Fruit fly (Drosophila melanogaster): ENCODE data around the gene EMC1.

Gene EMC1

DNA sequence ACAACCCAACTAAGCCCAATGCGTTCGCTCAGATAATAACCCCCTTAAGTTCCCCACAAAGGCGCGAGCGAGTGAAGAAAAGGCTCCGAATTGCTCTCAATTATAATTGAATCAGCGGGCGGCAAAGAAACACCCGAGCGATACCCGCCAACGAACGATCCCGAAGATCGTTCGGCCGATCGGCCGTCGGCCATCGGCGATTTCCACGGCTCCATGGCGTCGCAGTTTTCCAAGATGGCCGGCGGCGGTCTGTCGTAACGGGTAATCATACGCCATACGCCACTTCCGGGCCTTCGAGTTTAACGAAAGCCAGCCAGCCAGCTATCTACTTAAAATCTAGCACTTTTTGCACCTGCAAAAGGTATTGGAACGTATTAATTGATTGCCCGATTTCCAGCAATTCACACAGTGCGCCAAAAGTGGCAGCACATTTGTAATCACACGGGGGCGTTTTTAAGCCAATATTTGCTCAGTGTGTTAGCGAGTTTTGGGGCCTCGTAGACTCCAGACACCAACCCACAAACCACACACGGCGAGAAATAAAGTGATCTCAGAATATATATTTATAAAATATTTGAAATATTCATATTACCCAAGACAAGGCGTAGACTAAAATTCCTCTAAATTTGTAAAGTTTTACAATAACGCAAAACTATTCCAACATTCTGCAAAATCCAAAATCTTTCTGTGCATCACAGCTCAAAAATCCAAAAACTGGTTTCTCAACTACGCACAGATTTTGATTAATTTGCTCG is 14.7 kb downstream of the EMC1 start (continued):
- no peak for TF ChIP-seq pnt (GFP tag; optimal IDR thresholded peaks at IDR 0.05)
- TF ChIP-seq HLHmδ (GFP tag; optimal IDR thresholded peaks at IDR 0.05) = no peak
- no peak for TF ChIP-seq crp (GFP tag; optimal IDR thresholded peaks at IDR 0.05)
- TF ChIP-seq CG3838 (GFP tag; optimal IDR thresholded peaks at IDR 0.05) = no peak
- no peak for TF ChIP-seq CG1233 (GFP tag; optimal IDR thresholded peaks at IDR 0.05)
- TF ChIP-seq Meics (GFP tag; optimal IDR thresholded peaks at IDR 0.05) = peak; percentile 70
- TF ChIP-seq CG10431 (GFP tag; optimal IDR thresholded peaks at IDR 0.05) = no peak
- TF ChIP-seq shn (GFP tag; optimal IDR thresholded peaks at IDR 0.05) = no peak
- no peak; the same call in 1 of the 2 replicates for TF ChIP-seq Adf1 (GFP tag; IDR thresholded peaks at IDR 0.05)
- no peak for TF ChIP-seq CG6654 (GFP tag; optimal IDR thresholded peaks at IDR 0.05)
- TF ChIP-seq Lim3 (GFP tag; IDR thresholded peaks at IDR 0.05) = no peak
- TF ChIP-seq Stat92E (GFP tag; optimal IDR thresholded peaks at IDR 0.05) = no peak
- no peak for TF ChIP-seq CG3847 (GFP tag; IDR thresholded peaks at IDR 0.05)
- TF ChIP-seq kay (GFP tag; optimal IDR thresholded peaks at IDR 0.05) = no peak
- no peak for TF ChIP-seq Dp (GFP tag; optimal IDR thresholded peaks at IDR 0.05)
- TF ChIP-seq gsb-n (tag; optimal IDR thresholded peaks at IDR 0.05) = no peak
- TF ChIP-seq cg (GFP tag; optimal IDR thresholded peaks at IDR 0.05) = no peak
- TF ChIP-seq ftz-f1 (GFP tag; optimal IDR thresholded peaks at IDR 0.05) = no peak
- TF ChIP-seq CoRest (tag; optimal IDR thresholded peaks at IDR 0.05) = peak; percentile 16
- peak; percentile 89 for TF ChIP-seq Med (GFP tag)
- no peak for TF ChIP-seq CG7963 (GFP tag; IDR thresholded peaks at IDR 0.05; ENCODE audit: partially characterized antibody)
- TF ChIP-seq Hey (tag; optimal IDR thresholded peaks at IDR 0.05) = no peak
- TF ChIP-seq CG12942 (GFP tag; optimal IDR thresholded peaks at IDR 0.05) = no peak
- TF ChIP-seq slbo (GFP tag; IDR thresholded peaks at IDR 0.05) = peak; percentile 79
- peak; percentile 5 for TF ChIP-seq schlank (tag; optimal IDR thresholded peaks at IDR 0.05)
- peak; percentile 24 for TF ChIP-seq fd3F (GFP tag; optimal IDR thresholded peaks at IDR 0.05)
- no peak for TF ChIP-seq CG16813 (GFP tag; IDR thresholded peaks at IDR 0.05; ENCODE audit: partially characterized antibody)
- no peak for TF ChIP-seq Gsc (GFP tag; IDR thresholded peaks at IDR 0.05)
- TF ChIP-seq zen (tag; optimal IDR thresholded peaks at IDR 0.05) = no peak
- TF ChIP-seq CG10654 (GFP tag; optimal IDR thresholded peaks at IDR 0.05) = no peak
- no peak for TF ChIP-seq ash1 (GFP tag; optimal IDR thresholded peaks at IDR 0.05)
- TF ChIP-seq CG10366 (GFP tag; IDR thresholded peaks at IDR 0.05) = peak; percentile 55
- 0 out of 2 replicates have a peak, but pooled peaks have one; percentile 13 for TF ChIP-seq CG11696 (GFP tag; IDR thresholded peaks at IDR 0.05)
- peak; percentile 38 for TF ChIP-seq CG18619 (GFP tag; optimal IDR thresholded peaks at IDR 0.05)
- peak; percentile 44 for TF ChIP-seq CG12659 (GFP tag; optimal IDR thresholded peaks at IDR 0.05)
- no peak for TF ChIP-seq jumu (GFP tag; optimal IDR thresholded peaks at IDR 0.05)
- no peak for TF ChIP-seq bigmax (GFP tag; optimal IDR thresholded peaks at IDR 0.05)
- TF ChIP-seq slp2 (GFP tag; optimal IDR thresholded peaks at IDR 0.05) = no peak
- TF ChIP-seq Rx (GFP tag; IDR thresholded peaks at IDR 0.05) = no peak
- no peak for TF ChIP-seq CG16863 (GFP tag; optimal IDR thresholded peaks at IDR 0.05)
- TF ChIP-seq CG1792 (GFP tag; optimal IDR thresholded peaks at IDR 0.05) = no peak
- no peak for TF ChIP-seq Blimp-1 (GFP tag; optimal IDR thresholded peaks at IDR 0.05)
- TF ChIP-seq dysf (GFP tag; IDR thresholded peaks at IDR 0.05) = peak; percentile 77
- TF ChIP-seq vnd (GFP tag; IDR thresholded peaks at IDR 0.05; ENCODE audit: partially characterized antibody) = no peak
- TF ChIP-seq CG30403 (GFP tag; optimal IDR thresholded peaks at IDR 0.05) = no peak
- no peak for TF ChIP-seq CG7745 (tag; optimal IDR thresholded peaks at IDR 0.05)
- TF ChIP-seq ERR (GFP tag; optimal IDR thresholded peaks at IDR 0.05) = no peak
- no peak for TF ChIP-seq CG10274 (GFP tag; optimal IDR thresholded peaks at IDR 0.05)
- no peak; the same call in 1 of the 2 replicates for TF ChIP-seq ranshi (GFP tag; IDR thresholded peaks at IDR 0.05)

All from whole organism, embryonic.